Fruit fly (Drosophila melanogaster): ENCODE results near the gene CG1544.

The CG1544 gene

dm6 chr3R:31222125-31222889 is 25.6 kb downstream of the CG1544 start (continued):
- TF ChIP-seq CG6654 (GFP tag; optimal IDR thresholded peaks at IDR 0.05) (peak; percentile 28), kni (GFP tag; optimal IDR thresholded peaks at IDR 0.05) (peak; percentile 52), row (GFP tag; IDR thresholded peaks at IDR 0.05) (no peak), chif (GFP tag; optimal IDR thresholded peaks at IDR 0.05) (peak; percentile 67 to 87), CG1233 (GFP tag; optimal IDR thresholded peaks at IDR 0.05) (peak; percentile 76), CG10431 (GFP tag; optimal IDR thresholded peaks at IDR 0.05) (peak; percentile 57), Six4 (GFP tag; optimal IDR thresholded peaks at IDR 0.05) (peak; percentile 71), CG3838 (GFP tag; optimal IDR thresholded peaks at IDR 0.05) (peak; percentile 73), ewg (GFP tag; optimal IDR thresholded peaks at IDR 0.05) (peak; percentile 85), CoRest (tag; optimal IDR thresholded peaks at IDR 0.05) (peak; percentile 92), CG18619 (GFP tag; optimal IDR thresholded peaks at IDR 0.05) (peak; percentile 89), Sox100B (GFP tag; optimal IDR thresholded peaks at IDR 0.05) (peak; percentile 81), ken (GFP tag; IDR thresholded peaks at IDR 0.05) (no peak), cwo (GFP tag; optimal IDR thresholded peaks at IDR 0.05) (peak; percentile 82), CG6689 (GFP tag; IDR thresholded peaks at IDR 0.05) (no peak), Ada2b (GFP tag; IDR thresholded peaks at IDR 0.05) (no peak), CG8765 (GFP tag; IDR thresholded peaks at IDR 0.05) (no peak), B-H1 (GFP tag; IDR thresholded peaks at IDR 0.05) (no peak), CG2678 (tag; optimal IDR thresholded peaks at IDR 0.05) (peak; percentile 91), Aef1 (GFP tag; IDR thresholded peaks at IDR 0.05) (no peak), sd (tag; optimal IDR thresholded peaks at IDR 0.05) (peak; percentile 48), Fer1 (GFP tag; optimal IDR thresholded peaks at IDR 0.05) (peak; percentile 93), salm (tag; optimal IDR thresholded peaks at IDR 0.05) (peak; percentile 66), nerfin-1 (tag; optimal IDR thresholded peaks at IDR 0.05) (peak; percentile 67), ERR (GFP tag; optimal IDR thresholded peaks at IDR 0.05) (peak; percentile 75), CG7928 (GFP tag; optimal IDR thresholded peaks at IDR 0.05) (peak; percentile 50), CG3163 (GFP tag; optimal IDR thresholded peaks at IDR 0.05) (peak; percentile 79), CG5245 (GFP tag; optimal IDR thresholded peaks at IDR 0.05) (peak; percentile 55), Jarid2 (GFP tag; optimal IDR thresholded peaks at IDR 0.05) (peak; percentile 12), CG7556 (GFP tag; optimal IDR thresholded peaks at IDR 0.05) (peak; percentile 94), CG16779 (GFP tag; IDR thresholded peaks at IDR 0.05) (no peak), CTCF (GFP tag; optimal IDR thresholded peaks at IDR 0.05) (no peak), CG13424 (tag; optimal IDR thresholded peaks at IDR 0.05) (peak; percentile 90), fd3F (GFP tag; optimal IDR thresholded peaks at IDR 0.05) (peak; percentile 64), Meics (GFP tag; optimal IDR thresholded peaks at IDR 0.05) (peak; percentile 89), CG12942 (GFP tag; optimal IDR thresholded peaks at IDR 0.05) (peak; percentile 77), Hr39 (optimal IDR thresholded peaks at IDR 0.05) (no peak), NC2α (GFP tag; optimal IDR thresholded peaks at IDR 0.05) (peak; percentile 45), grn (GFP tag; optimal IDR thresholded peaks at IDR 0.05) (no peak), jing (GFP tag; optimal IDR thresholded peaks at IDR 0.05) (no peak), repo (GFP tag; optimal IDR thresholded peaks at IDR 0.05) (peak; percentile 76), ato (GFP tag; IDR thresholded peaks at IDR 0.05; ENCODE audit: partially characterized antibody) (no peak), vvl (GFP tag; IDR thresholded peaks at IDR 0.05) (no peak), usp (GFP tag; optimal IDR thresholded peaks at IDR 0.05) (no peak), CG4404 (GFP tag; IDR thresholded peaks at IDR 0.05) (no peak), CG1792 (GFP tag; optimal IDR thresholded peaks at IDR 0.05) (peak; percentile 65), ci (GFP tag; IDR thresholded peaks at IDR 0.05) (no peak), CG31388 (GFP tag; optimal IDR thresholded peaks at IDR 0.05) (peak; percentile 21), Vsx1 (GFP tag; optimal IDR thresholded peaks at IDR 0.05) (peak; percentile 52), Neu2 (GFP tag; optimal IDR thresholded peaks at IDR 0.05; ENCODE audit: borderline replicate concordance) (peak; percentile 16)
